Worm (Caenorhabditis elegans): Measurements from ENCODE around the gene Y71H2AM.3.

DNA sequence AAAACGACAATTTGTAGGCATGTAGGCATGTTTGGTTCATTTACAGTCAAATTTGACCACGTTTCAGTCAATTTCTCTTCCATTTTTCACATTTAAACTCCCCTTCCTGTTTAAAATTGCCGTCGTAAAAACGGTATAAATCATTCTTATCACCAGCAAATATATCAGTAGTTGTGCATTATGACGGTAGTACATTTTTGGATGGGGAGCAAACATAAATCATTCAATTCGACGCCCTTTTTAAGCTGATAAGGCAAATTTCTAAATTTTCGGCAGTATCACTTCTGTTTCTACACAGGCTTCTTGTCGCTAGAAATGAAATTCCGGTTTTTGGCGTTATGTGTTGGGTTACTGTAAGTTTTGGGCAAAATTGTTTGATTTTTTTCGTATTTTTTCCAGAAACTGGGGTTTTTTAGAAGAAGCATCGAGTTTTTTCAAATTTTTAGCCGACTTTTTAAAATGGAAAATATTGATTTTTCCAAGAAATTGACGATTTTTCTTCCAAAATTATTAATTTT, 36.7 kb downstream of the Y71H2AM.3 start, which contains the start of gene H34I24.2:
- no peak for TF ChIP-seq scrt-1 (GFP tag; IDR thresholded peaks at IDR 0.05)
- TF ChIP-seq hmg-4 (GFP tag; optimal IDR thresholded peaks at IDR 0.05): no peak
- TF ChIP-seq tbx-37 (GFP tag; conservative IDR thresholded peaks at IDR 0.05): no peak
- TF ChIP-seq pes-1 (GFP tag; IDR thresholded peaks at IDR 0.05): no peak
- no peak for TF ChIP-seq hnd-1 (tag; optimal IDR thresholded peaks at IDR 0.05)
- no peak for TF ChIP-seq flt-1 (GFP tag; IDR thresholded peaks at IDR 0.05)
- no peak for TF ChIP-seq ama-1 (optimal IDR thresholded peaks at IDR 0.05)
- no peak for TF ChIP-seq F13C5.2 (tag; optimal IDR thresholded peaks at IDR 0.05)

Measured in whole organism, early embryonic.